Fruit fly (Drosophila melanogaster) whole organism, embryonic: ENCODE data around the gene CG10347.

Experiments
- CG11247 ChIP-seq: fragments of 200-800 bp; sonication (Bioruptor generic); IDR thresholded peaks from 2 replicates; pipeline ENCODE4 v1.3.6; 2022; ENCODE audit warnings: missing biosample characterization, missing genetic modification characterization
- CG11560 ChIP-seq: fragments of 200-800 bp; sonication (Bioruptor generic); IDR thresholded peaks from 3 replicates; pipeline ENCODE4 v1.3.6; 2022; ENCODE audit warnings: missing biosample characterization, missing genetic modification characterization
- CG12391 ChIP-seq: fragments of 200-800 bp; sonication (Bioruptor generic); optimal IDR thresholded peaks from 3 replicates; lab custom pipeline; 2018; ENCODE audit warnings: missing biosample characterization, mild to moderate bottlenecking, missing genetic modification characterization, moderate library complexity
- CG12659 ChIP-seq: fragments of 200-800 bp; sonication (Bioruptor generic); optimal IDR thresholded peaks from 3 replicates; lab custom pipeline; 2017; ENCODE audit warnings: mild to moderate bottlenecking, missing biosample characterization, missing genetic modification reagents, missing genetic modification characterization
- CG14860 ChIP-seq: fragments of 200-800 bp; sonication (Bioruptor generic); IDR thresholded peaks from 3 replicates; pipeline ENCODE4 v1.3.6; 2022; ENCODE audit warnings: missing biosample characterization, missing genetic modification characterization; ENCODE audit not compliant: partially characterized antibody
- CG2116 ChIP-seq: fragments of 200-800 bp; sonication (Bioruptor generic); optimal IDR thresholded peaks from 3 replicates; lab custom pipeline; 2018; ENCODE audit warnings: missing biosample characterization, mild to moderate bottlenecking, missing genetic modification characterization
- CG2202 ChIP-seq: fragments of 200-800 bp; sonication (Bioruptor generic); optimal IDR thresholded peaks from 2 replicates; lab custom pipeline; 2018; ENCODE audit warnings: missing biosample characterization, mild to moderate bottlenecking, missing genetic modification characterization
- CG2678 ChIP-seq: fragments of 200-800 bp; sonication (Bioruptor generic); optimal IDR thresholded peaks from 3 replicates; lab custom pipeline; 2019; ENCODE audit warnings: missing biosample characterization, mild to moderate bottlenecking, missing genetic modification characterization, moderate library complexity
- CG4328 ChIP-seq: fragments of 200-800 bp; sonication (Bioruptor generic); optimal IDR thresholded peaks from 3 replicates; lab custom pipeline; 2017; ENCODE audit warnings: missing biosample characterization, missing genetic modification reagents, missing genetic modification characterization
- CG4360 ChIP-seq: fragments of 200-800 bp; sonication (Bioruptor generic); IDR thresholded peaks from 2 replicates; pipeline ENCODE4 v1.3.6; 2022; ENCODE audit warnings: missing biosample characterization, missing genetic modification characterization
- CG7556 ChIP-seq: fragments of 200-800 bp; sonication (Bioruptor generic); optimal IDR thresholded peaks from 2 replicates; lab custom pipeline; 2017; ENCODE audit warnings: missing biosample characterization, mild to moderate bottlenecking, missing genetic modification characterization
- CG7928 ChIP-seq: fragments of 200-800 bp; sonication (Bioruptor generic); optimal IDR thresholded peaks from 2 replicates; lab custom pipeline; 2017; ENCODE audit warnings: missing biosample characterization, mild to moderate bottlenecking, missing genetic modification characterization
- CG9797 ChIP-seq: fragments of 200-800 bp; sonication (Bioruptor generic); optimal IDR thresholded peaks from 3 replicates; lab custom pipeline; 2018; ENCODE audit warnings: missing biosample characterization, mild to moderate bottlenecking, missing genetic modification characterization
- E2f2 ChIP-seq: fragments of 200-800 bp; sonication (Bioruptor generic); IDR thresholded peaks from 2 replicates; pipeline ENCODE4 v1.3.6; 2022; ENCODE audit warnings: missing biosample characterization, missing genetic modification characterization
- Eip74EF ChIP-seq, 2 experiments: fragments of 200-800 bp in 1 of 2; fragments of >200 bp in 1 of 2; sonication (Bioruptor generic) in 1 of 2; optimal IDR thresholded peaks; 2 replicates each; lab custom pipeline; 2017 to 2019; ENCODE audit warnings: missing biosample characterization in 2 of 2, missing genetic modification characterization in 2 of 2, mild to moderate bottlenecking in 1 of 2, moderate library complexity in 1 of 2
- HmgD ChIP-seq: fragments of 200-800 bp; sonication (Bioruptor generic); optimal IDR thresholded peaks from 3 replicates; lab custom pipeline; 2016; ENCODE audit warnings: missing biosample characterization, missing genetic modification characterization
- Hmr ChIP-seq: fragments of 200-800 bp; sonication (Bioruptor generic); optimal IDR thresholded peaks from 3 replicates; lab custom pipeline; 2017; ENCODE audit warnings: mild to moderate bottlenecking, missing biosample characterization, missing genetic modification reagents, missing genetic modification characterization
- Hmx ChIP-seq: fragments of 200-800 bp; sonication (Bioruptor generic); optimal IDR thresholded peaks from 2 replicates; lab custom pipeline; 2016; ENCODE audit warnings: missing biosample characterization, missing genetic modification characterization
- Hr39 ChIP-seq: fragments of >200 bp; optimal IDR thresholded peaks from 2 replicates; lab custom pipeline; 2017
- MBD-R2 ChIP-seq: fragments of 200-800 bp; sonication (Bioruptor generic); IDR thresholded peaks from 2 replicates; pipeline ENCODE4 v1.3.6; 2022; ENCODE audit warnings: missing biosample characterization, missing genetic modification characterization
- NK7.1 ChIP-seq: fragments of 200-800 bp; sonication (Bioruptor generic); optimal IDR thresholded peaks from 3 replicates; lab custom pipeline; 2016; ENCODE audit warnings: missing biosample characterization, missing genetic modification characterization
- Nf-YA ChIP-seq: fragments of 200-800 bp; sonication (Bioruptor generic); IDR thresholded peaks from 2 replicates; pipeline ENCODE4 v1.3.6; 2022; ENCODE audit warnings: missing biosample characterization, missing genetic modification characterization
- Nf-YC ChIP-seq: fragments of 200-800 bp; optimal IDR thresholded peaks from 3 replicates; lab custom pipeline; 2019; ENCODE audit warnings: missing biosample characterization, mild to moderate bottlenecking, missing genetic modification characterization, moderate library complexity
- Sox102F ChIP-seq: fragments of 200-800 bp; sonication (Bioruptor generic); optimal IDR thresholded peaks from 2 replicates; lab custom pipeline; 2018; ENCODE audit warnings: missing biosample characterization, mild to moderate bottlenecking, missing genetic modification characterization, moderate library complexity
- TFAM ChIP-seq: fragments of 200-800 bp; sonication (Bioruptor generic); optimal IDR thresholded peaks from 2 replicates; lab custom pipeline; 2017; ENCODE audit warnings: missing biosample characterization, missing genetic modification characterization, inconsistent platforms
- Xbp1 ChIP-seq: fragments of 200-800 bp; sonication (Bioruptor generic); optimal IDR thresholded peaks from 3 replicates; lab custom pipeline; 2016; ENCODE audit warnings: missing biosample characterization, mild to moderate bottlenecking, missing genetic modification characterization
- br ChIP-seq: fragments of >200 bp; optimal IDR thresholded peaks from 2 replicates; lab custom pipeline; 2017
- bsh ChIP-seq, 2 experiments: fragments of 200-800 bp; sonication (Bioruptor generic); optimal IDR thresholded peaks; 2 replicates each; lab custom pipeline; 2017 to 2018; ENCODE audit warnings: mild to moderate bottlenecking in 2 of 2, missing biosample characterization in 2 of 2, missing genetic modification characterization in 2 of 2, moderate library complexity in 1 of 2
- cas ChIP-seq: fragments of 200-800 bp; sonication (Bioruptor generic); IDR thresholded peaks from 2 replicates; pipeline ENCODE4 v1.3.6; 2022; ENCODE audit warnings: missing biosample characterization, missing genetic modification characterization
- chinmo ChIP-seq: fragments of 200-800 bp; sonication (Bioruptor generic); IDR thresholded peaks from 4 replicates; pipeline ENCODE4 v1.3.6; 2022; ENCODE audit warnings: missing biosample characterization, missing genetic modification characterization; ENCODE audit not compliant: partially characterized antibody
- crp ChIP-seq, 2 experiments: fragments of 200-800 bp; sonication (Bioruptor generic); optimal IDR thresholded peaks; 2 replicates in 1 of 2; 3 replicates in 1 of 2; lab custom pipeline; 2017; ENCODE audit warnings: missing biosample characterization in 2 of 2, missing genetic modification characterization in 2 of 2, mild to moderate bottlenecking in 1 of 2, moderate library complexity in 1 of 2
- eve ChIP-seq, 2 experiments: fragments of >200 bp; optimal IDR thresholded peaks; 2 replicates each; lab custom pipeline; 2017; ENCODE audit warnings: missing biosample characterization in 2 of 2, missing genetic modification characterization in 2 of 2
- jigr1 ChIP-seq: fragments of 200-800 bp; sonication (Bioruptor generic); IDR thresholded peaks from 3 replicates; pipeline ENCODE4 v1.3.6; 2022; ENCODE audit warnings: missing biosample characterization, missing genetic modification characterization
- kay ChIP-seq: fragments of 200-800 bp; sonication (Bioruptor generic); optimal IDR thresholded peaks from 2 replicates; lab custom pipeline; 2016; ENCODE audit warnings: missing biosample characterization, missing genetic modification characterization
- lola ChIP-seq, 3 experiments: fragments of >200 bp in 2 of 3; fragments of 200-800 bp in 1 of 3; sonication (Bioruptor generic) in 1 of 3; optimal IDR thresholded peaks; 2 replicates each; lab custom pipeline; 2017 to 2019; ENCODE audit warnings: missing biosample characterization in 3 of 3, missing genetic modification characterization in 3 of 3, mild to moderate bottlenecking in 1 of 3, moderate library complexity in 1 of 3
- nmo ChIP-seq: fragments of 200-800 bp; sonication (Bioruptor generic); optimal IDR thresholded peaks from 2 replicates; lab custom pipeline; 2018; ENCODE audit warnings: missing biosample characterization, mild to moderate bottlenecking, missing genetic modification characterization, moderate library complexity
- prd ChIP-seq, 3 experiments: fragments of >200 bp in 2 of 3; fragments of 200-800 bp in 1 of 3; sonication (Bioruptor generic) in 1 of 3; optimal IDR thresholded peaks in 2 of 3; IDR thresholded peaks in 1 of 3; 2 replicates in 2 of 3; 3 replicates in 1 of 3; pipeline versions ENCODE4 v1.3.6 to Lab custom; 2017 to 2022; ENCODE audit warnings: missing biosample characterization in 1 of 3, missing genetic modification characterization in 1 of 3
- psq ChIP-seq: fragments of 200-800 bp; sonication (Bioruptor generic); optimal IDR thresholded peaks from 2 replicates; lab custom pipeline; 2017; ENCODE audit warnings: missing biosample characterization, missing genetic modification characterization
- tgo ChIP-seq: fragments of 200-800 bp; sonication (Bioruptor generic); IDR thresholded peaks from 3 replicates; pipeline ENCODE4 v1.3.6; 2022; ENCODE audit warnings: missing biosample characterization, missing genetic modification characterization
- vfl ChIP-seq: fragments of 200-800 bp; sonication (Bioruptor generic); optimal IDR thresholded peaks from 2 replicates; lab custom pipeline; 2016; ENCODE audit warnings: missing biosample characterization, missing genetic modification characterization
- zfh2 ChIP-seq: fragments of 200-800 bp; sonication (Bioruptor generic); optimal IDR thresholded peaks from 2 replicates; lab custom pipeline; 2016; ENCODE audit warnings: missing biosample characterization, missing genetic modification characterization

Gene CG10347

dm6 chrX:11816434-11816948 lies 38.2 kb downstream of the CG10347 start, which contains the start of the genes CG1578 and rudhira (continued):
- no peak for TF ChIP-seq Hr39
- no peak for TF ChIP-seq cas (GFP tag; lab: Robert Waterston, UW)
- TF ChIP-seq CG2202 (tag; lab: Kevin White, UChicago) = no peak
- peak; percentile 58 for TF ChIP-seq E2f2 (GFP tag; lab: Robert Waterston, UW)
- TF ChIP-seq kay = no peak
- no peak for TF ChIP-seq zfh2 (GFP tag; lab: Kevin White, UChicago)
- TF ChIP-seq Hmx (GFP tag; lab: Kevin White, UChicago) = no peak
- TF ChIP-seq CG12391 (tag; lab: Kevin White, UChicago) = peak; percentile 38
- peak in 1 of 2 experiments; percentile 33 for TF ChIP-seq eve (GFP tag; optimal IDR thresholded peaks at IDR 0.05; lab: Kevin White, UChicago)
- TF ChIP-seq psq (GFP tag; lab: Kevin White, UChicago) = peak; percentile 4
- no peak for TF ChIP-seq CG14860 (GFP tag; lab: Robert Waterston, UW)
- TF ChIP-seq Xbp1 (GFP tag; lab: Kevin White, UChicago) = peak; percentile 20
- TF ChIP-seq tgo (GFP tag; lab: Robert Waterston, UW) = no peak
- TF ChIP-seq Nf-YA (GFP tag; lab: Robert Waterston, UW) = no peak
- no peak for TF ChIP-seq CG7556 (GFP tag; lab: Kevin White, UChicago)
- peak; percentile 35; the same call in 1 of the 2 replicates for TF ChIP-seq MBD-R2
- peak; percentile 70 for TF ChIP-seq CG12659 (GFP tag; lab: Kevin White, UChicago)
- no peak for TF ChIP-seq bsh (GFP tag; optimal IDR thresholded peaks at IDR 0.05; lab: Kevin White, UChicago)
- TF ChIP-seq CG9797 = peak; percentile 82
- TF ChIP-seq TFAM = no peak
- TF ChIP-seq vfl (GFP tag; lab: Kevin White, UChicago) = no peak
- TF ChIP-seq prd (optimal IDR thresholded peaks at IDR 0.05; lab: Kevin White, UChicago) = no peak
- 0 out of 3 replicates have a peak, but pooled peaks have one; percentile 12 for TF ChIP-seq prd (GFP tag; IDR thresholded peaks at IDR 0.05; lab: Robert Waterston, UW)
- peak; percentile 11 for TF ChIP-seq CG2678 (tag; lab: Kevin White, UChicago)
- TF ChIP-seq nmo (GFP tag; lab: Kevin White, UChicago) = peak; percentile 47
- TF ChIP-seq br (lab: Kevin White, UChicago) = no peak
- TF ChIP-seq CG4328 (GFP tag; lab: Kevin White, UChicago) = peak; percentile 21
- TF ChIP-seq Nf-YC (tag; lab: Kevin White, UChicago) = no peak
- peak in 1 of 3 experiments; percentile 9 for TF ChIP-seq lola (GFP tag; optimal IDR thresholded peaks at IDR 0.05; lab: Kevin White, UChicago)
- no peak for TF ChIP-seq CG11560
- TF ChIP-seq CG4360 (GFP tag; lab: Robert Waterston, UW) = no peak
- peak; percentile 67 for TF ChIP-seq Hmr (GFP tag; lab: Kevin White, UChicago)
- no peak for TF ChIP-seq CG7928 (GFP tag; lab: Kevin White, UChicago)
- TF ChIP-seq crp (GFP tag; optimal IDR thresholded peaks at IDR 0.05; lab: Kevin White, UChicago) = no peak
- peak in 1 of 2 experiments; percentile 28 for TF ChIP-seq Eip74EF (GFP tag; optimal IDR thresholded peaks at IDR 0.05; lab: Kevin White, UChicago)
- TF ChIP-seq HmgD = no peak
- no peak for TF ChIP-seq jigr1 (GFP tag; lab: Robert Waterston, UW)
- no peak for TF ChIP-seq CG11247 (GFP tag; lab: Robert Waterston, UW)
- TF ChIP-seq NK7.1 (GFP tag; lab: Kevin White, UChicago) = no peak
- TF ChIP-seq Sox102F (GFP tag; lab: Kevin White, UChicago) = no peak
- no peak for TF ChIP-seq chinmo (GFP tag; lab: Robert Waterston, UW)
- peak; percentile 35 for TF ChIP-seq CG2116 (GFP tag; lab: Kevin White, UChicago)
